Worm (Caenorhabditis elegans) whole organism, early embryonic: ENCODE results near the gene rskd-1.

Experiments used
- F13C5.2 ChIP-seq: sonication (generic microtip); optimal IDR thresholded peaks from 2 replicates; lab custom pipeline; 2017; ENCODE audit warnings: mild to moderate bottlenecking, missing genetic modification characterization, inconsistent platforms, missing compliant biosample characterization
- ama-1 ChIP-seq: fragments of 150-350 bp; optimal IDR thresholded peaks from 2 replicates; lab custom pipeline; 2014
- ceh-13 ChIP-seq: fragments of 200-800 bp; sonication (Bioruptor generic); optimal IDR thresholded peaks from 2 replicates; lab custom pipeline; 2018; ENCODE audit warnings: mild to moderate bottlenecking, missing genetic modification characterization, missing compliant biosample characterization
- ceh-36 ChIP-seq: sonication (generic microtip); optimal IDR thresholded peaks from 2 replicates; lab custom pipeline; 2016; ENCODE audit warnings: missing genetic modification characterization, inconsistent platforms, missing compliant biosample characterization
- ets-7 ChIP-seq: sonication (generic microtip); optimal IDR thresholded peaks from 2 replicates; lab custom pipeline; 2016; ENCODE audit warnings: missing genotype, missing genetic modification characterization, missing compliant biosample characterization
- flt-1 ChIP-seq: fragments of 200-800 bp; sonication (Bioruptor generic); IDR thresholded peaks from 2 replicates; pipeline ENCODE4 v1.3.6; 2022; ENCODE audit warnings: missing genetic modification characterization, missing compliant biosample characterization
- hmbx-1 ChIP-seq: sonication (generic microtip); optimal IDR thresholded peaks from 2 replicates; lab custom pipeline; 2016; ENCODE audit warnings: mild to moderate bottlenecking, missing genetic modification characterization, missing compliant biosample characterization
- pes-1 ChIP-seq: fragments of 200-800 bp; sonication (Bioruptor generic); IDR thresholded peaks from 2 replicates; pipeline ENCODE4 v1.3.6; 2022; ENCODE audit warnings: missing genetic modification reagents, missing genetic modification characterization, missing compliant biosample characterization
- tbx-11 ChIP-seq: fragments of 200-800 bp; sonication (Bioruptor generic); IDR thresholded peaks from 2 replicates; pipeline ENCODE4 v1.3.6; 2022; ENCODE audit warnings: missing genetic modification characterization, missing compliant biosample characterization
- tbx-37 ChIP-seq: fragments of 200-800 bp; sonication (Bioruptor generic); conservative IDR thresholded peaks from 2 replicates; pipeline ENCODE4 v1.3.6; 2022; ENCODE audit warnings: missing genetic modification reagents, missing genetic modification characterization, missing compliant biosample characterization

ce11 chrV:12276946-12277345, 11.5 kb downstream of the rskd-1 start, which contains the start of gene bnc-1:
- TF ChIP-seq flt-1 (GFP tag; lab: Robert Waterston, UW) = no peak
- no peak for TF ChIP-seq ama-1 (lab: Kevin White, UChicago)
- TF ChIP-seq pes-1 = no peak
- TF ChIP-seq ceh-13 (GFP tag; lab: Kevin White, UChicago) = no peak
- no peak for TF ChIP-seq ceh-36
- no peak for TF ChIP-seq ets-7 (tag; lab: Kevin White, UChicago)
- no peak for TF ChIP-seq F13C5.2 (tag; lab: Kevin White, UChicago)
- TF ChIP-seq tbx-11 (GFP tag; lab: Robert Waterston, UW) = no peak
- TF ChIP-seq hmbx-1 (tag; lab: Kevin White, UChicago) = no peak
- TF ChIP-seq tbx-37 (GFP tag; lab: Robert Waterston, UW) = no peak
